Worm (Caenorhabditis elegans): Measurements from ENCODE around the gene K12H4.5.

DNA sequence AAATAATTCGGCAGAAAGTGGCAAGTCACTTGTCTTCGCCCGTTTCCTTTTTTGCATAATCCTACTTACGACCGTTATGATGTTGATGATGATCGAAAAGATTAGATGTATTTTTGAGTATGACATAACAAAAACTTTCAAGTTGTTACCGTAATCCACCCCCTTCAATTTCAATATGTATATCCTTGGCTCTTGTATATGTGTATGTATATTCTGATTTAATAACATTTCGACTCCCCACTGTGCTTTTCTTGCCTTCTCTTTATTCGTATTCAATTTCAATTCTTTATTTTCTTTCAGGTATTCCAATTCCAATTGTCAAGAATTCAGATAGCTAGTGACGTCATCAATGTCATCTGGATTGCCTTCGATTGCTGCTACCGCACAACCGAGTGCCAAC is 22.7 kb downstream of the K12H4.5 start, which contains the start of gene pros-1:
- TF ChIP-seq R02D3.7 (tag; optimal IDR thresholded peaks at IDR 0.05) (no peak), fos-1 (tag; optimal IDR thresholded peaks at IDR 0.05) (no peak), unc-39 (tag; optimal IDR thresholded peaks at IDR 0.05) (no peak), sma-9 (GFP tag; optimal IDR thresholded peaks at IDR 0.05) (no peak), sma-9 (tag; optimal IDR thresholded peaks at IDR 0.05) (no peak), ztf-4 (tag; optimal IDR thresholded peaks at IDR 0.05) (no peak), nhr-11 (tag; optimal IDR thresholded peaks at IDR 0.05) (no peak), blmp-1 (tag; optimal IDR thresholded peaks at IDR 0.05; ENCODE audit: insufficient read depth) (no peak), skn-1 (tag; optimal IDR thresholded peaks at IDR 0.05) (no peak), lin-11 (tag; optimal IDR thresholded peaks at IDR 0.05) (no peak), gmeb-1 (tag; optimal IDR thresholded peaks at IDR 0.05) (no peak), lin-39 (tag; optimal IDR thresholded peaks at IDR 0.05) (no peak), lin-13 (GFP tag; optimal IDR thresholded peaks at IDR 0.05) (no peak), unc-62 (GFP tag; optimal IDR thresholded peaks at IDR 0.05) (no peak), ceh-16 (tag; optimal IDR thresholded peaks at IDR 0.05) (no peak)

Measured in whole organism, L2 larva.